Worm (Caenorhabditis elegans): Measurements from ENCODE around the gene ZK616.5.

ce11 chrIV:5374321-5374720 is 17.4 kb upstream of the ZK616.5 start:
- TF ChIP-seq ztf-29 (GFP tag; IDR thresholded peaks at IDR 0.05) (no peak), tab-1 (GFP tag; IDR thresholded peaks at IDR 0.05) (no peak), ztf-23 (GFP tag; IDR thresholded peaks at IDR 0.05) (no peak)
